Worm (Caenorhabditis elegans) whole organism, early embryonic: ENCODE measurements around the gene mrps-16.

Experiments used
- B0310.2 ChIP-seq: sonication (generic microtip); optimal IDR thresholded peaks from 2 replicates; lab custom pipeline; 2016; ENCODE audit warnings: mild to moderate bottlenecking, missing genetic modification characterization, missing compliant biosample characterization
- F13C5.2 ChIP-seq: sonication (generic microtip); optimal IDR thresholded peaks from 2 replicates; lab custom pipeline; 2017; ENCODE audit warnings: mild to moderate bottlenecking, missing genetic modification characterization, inconsistent platforms, missing compliant biosample characterization
- aly-1 ChIP-seq: sonication (generic microtip); optimal IDR thresholded peaks from 2 replicates; lab custom pipeline; 2016; ENCODE audit warnings: missing genetic modification characterization, missing compliant biosample characterization
- ama-1 ChIP-seq: fragments of 150-350 bp; optimal IDR thresholded peaks from 2 replicates; lab custom pipeline; 2014
- ceh-13 ChIP-seq: fragments of 200-800 bp; sonication (Bioruptor generic); optimal IDR thresholded peaks from 2 replicates; lab custom pipeline; 2018; ENCODE audit warnings: mild to moderate bottlenecking, missing genetic modification characterization, missing compliant biosample characterization
- ceh-36 ChIP-seq: sonication (generic microtip); optimal IDR thresholded peaks from 2 replicates; lab custom pipeline; 2016; ENCODE audit warnings: missing genetic modification characterization, inconsistent platforms, missing compliant biosample characterization
- ets-7 ChIP-seq: sonication (generic microtip); optimal IDR thresholded peaks from 2 replicates; lab custom pipeline; 2016; ENCODE audit warnings: missing genotype, missing genetic modification characterization, missing compliant biosample characterization
- flt-1 ChIP-seq: fragments of 200-800 bp; sonication (Bioruptor generic); IDR thresholded peaks from 2 replicates; pipeline ENCODE4 v1.3.6; 2022; ENCODE audit warnings: missing genetic modification characterization, missing compliant biosample characterization
- hmbx-1 ChIP-seq: sonication (generic microtip); optimal IDR thresholded peaks from 2 replicates; lab custom pipeline; 2016; ENCODE audit warnings: mild to moderate bottlenecking, missing genetic modification characterization, missing compliant biosample characterization
- hmg-4 ChIP-seq: fragments of 200-800 bp; sonication (Bioruptor generic); optimal IDR thresholded peaks from 2 replicates; lab custom pipeline; 2018; ENCODE audit warnings: mild to moderate bottlenecking, missing genetic modification characterization, missing compliant biosample characterization
- hnd-1 ChIP-seq: sonication (generic microtip); optimal IDR thresholded peaks from 2 replicates; lab custom pipeline; 2016; ENCODE audit warnings: missing genetic modification characterization, missing compliant biosample characterization
- pes-1 ChIP-seq: fragments of 200-800 bp; sonication (Bioruptor generic); IDR thresholded peaks from 2 replicates; pipeline ENCODE4 v1.3.6; 2022; ENCODE audit warnings: missing genetic modification reagents, missing genetic modification characterization, missing compliant biosample characterization
- scrt-1 ChIP-seq: fragments of 200-800 bp; sonication (Bioruptor generic); IDR thresholded peaks from 2 replicates; pipeline ENCODE4 v1.3.6; 2022; ENCODE audit warnings: missing genetic modification characterization, missing compliant biosample characterization
- sea-1 ChIP-seq: fragments of 200-800 bp; sonication (Bioruptor generic); conservative IDR thresholded peaks from 2 replicates; pipeline ENCODE4 v1.3.6; 2022; ENCODE audit warnings: missing genetic modification characterization, missing compliant biosample characterization
- tbx-11 ChIP-seq: fragments of 200-800 bp; sonication (Bioruptor generic); IDR thresholded peaks from 2 replicates; pipeline ENCODE4 v1.3.6; 2022; ENCODE audit warnings: missing genetic modification characterization, missing compliant biosample characterization
- tbx-37 ChIP-seq: fragments of 200-800 bp; sonication (Bioruptor generic); conservative IDR thresholded peaks from 2 replicates; pipeline ENCODE4 v1.3.6; 2022; ENCODE audit warnings: missing genetic modification reagents, missing genetic modification characterization, missing compliant biosample characterization
- tra-4 ChIP-seq: sonication (generic microtip); optimal IDR thresholded peaks from 2 replicates; lab custom pipeline; 2017; ENCODE audit warnings: missing genetic modification characterization, missing compliant biosample characterization

The mrps-16 gene

ce11 chrII:5500470-5500869, 26.3 kb downstream of the mrps-16 start, which contains the start of gene fzy-1:
Gene fzy-1, plus strand, starts transcription at chrII:5500770.
- no peak for TF ChIP-seq tbx-11 (GFP tag; lab: Robert Waterston, UW)
- TF ChIP-seq hnd-1, result no peak
- no peak for TF ChIP-seq ceh-13 (GFP tag; lab: Kevin White, UChicago)
- TF ChIP-seq flt-1, result no peak
- TF ChIP-seq ceh-36, result no peak
- TF ChIP-seq pes-1 (GFP tag; lab: Robert Waterston, UW), result no peak
- no peak for TF ChIP-seq tbx-37 (GFP tag; lab: Robert Waterston, UW)
- no peak for TF ChIP-seq ets-7 (tag; lab: Kevin White, UChicago)
- no peak for TF ChIP-seq scrt-1 (GFP tag; lab: Robert Waterston, UW)
- no peak for TF ChIP-seq F13C5.2 (tag; lab: Kevin White, UChicago)
- no peak for TF ChIP-seq hmbx-1 (tag; lab: Kevin White, UChicago)
- TF ChIP-seq sea-1 (GFP tag; lab: Robert Waterston, UW), result no peak
- no peak for TF ChIP-seq B0310.2 (tag; lab: Kevin White, UChicago)
- TF ChIP-seq tra-4 (tag; lab: Kevin White, UChicago), result no peak
- no peak for TF ChIP-seq ama-1 (lab: Kevin White, UChicago)

ce11 chrII:5500986-5501657, 26.9 kb downstream of the mrps-16 start, which contains the start of gene F12A10.8:
Gene F12A10.8, minus strand, starts transcription at chrII:5501064.
- TF ChIP-seq tra-4 (tag; lab: Kevin White, UChicago) (no peak), hnd-1 (no peak), ceh-36 (no peak), aly-1 (tag; lab: Kevin White, UChicago) (no peak), ama-1 (lab: Kevin White, UChicago) (no peak), F13C5.2 (tag; lab: Kevin White, UChicago) (no peak), B0310.2 (tag; lab: Kevin White, UChicago) (no peak), sea-1 (GFP tag; lab: Robert Waterston, UW) (no peak), ceh-13 (GFP tag; lab: Kevin White, UChicago) (no peak), pes-1 (GFP tag; lab: Robert Waterston, UW) (no peak), tbx-37 (GFP tag; lab: Robert Waterston, UW) (no peak), tbx-11 (GFP tag; lab: Robert Waterston, UW) (no peak), ets-7 (tag; lab: Kevin White, UChicago) (no peak), hmbx-1 (tag; lab: Kevin White, UChicago) (no peak), flt-1 (no peak), hmg-4 (GFP tag; lab: Kevin White, UChicago) (no peak), scrt-1 (GFP tag; lab: Robert Waterston, UW) (no peak)

ce11 chrII:5503760-5504159, 29.6 kb downstream of the mrps-16 start, which contains the start of gene cyp-44A1:
Gene cyp-44A1, plus strand, starts transcription at chrII:5504044.
- TF ChIP-seq sea-1 (GFP tag; lab: Robert Waterston, UW), result no peak
- TF ChIP-seq pes-1 (GFP tag; lab: Robert Waterston, UW), result no peak
- no peak for TF ChIP-seq ceh-13 (GFP tag; lab: Kevin White, UChicago)
- no peak for TF ChIP-seq tbx-37 (GFP tag; lab: Robert Waterston, UW)
- no peak for TF ChIP-seq F13C5.2 (tag; lab: Kevin White, UChicago)
- no peak for TF ChIP-seq ets-7 (tag; lab: Kevin White, UChicago)
- TF ChIP-seq ceh-36, result no peak

ce11 chrII:5505820-5506287, 31.7 kb downstream of the mrps-16 start, which contains the start of gene npp-24:
Gene npp-24, plus strand, starts transcription at chrII:5505870.
- TF ChIP-seq F13C5.2 (tag; lab: Kevin White, UChicago) (no peak), tbx-11 (GFP tag; lab: Robert Waterston, UW) (no peak), hmg-4 (GFP tag; lab: Kevin White, UChicago) (no peak), scrt-1 (GFP tag; lab: Robert Waterston, UW) (no peak), ets-7 (tag; lab: Kevin White, UChicago) (no peak), hnd-1 (no peak), tbx-37 (GFP tag; lab: Robert Waterston, UW) (no peak), hmbx-1 (tag; lab: Kevin White, UChicago) (no peak), pes-1 (GFP tag; lab: Robert Waterston, UW) (no peak), tra-4 (tag; lab: Kevin White, UChicago) (no peak), ama-1 (lab: Kevin White, UChicago) (no peak), aly-1 (tag; lab: Kevin White, UChicago) (no peak), sea-1 (GFP tag; lab: Robert Waterston, UW) (no peak), flt-1 (no peak), ceh-36 (no peak), B0310.2 (tag; lab: Kevin White, UChicago) (no peak), ceh-13 (GFP tag; lab: Kevin White, UChicago) (no peak)

ce11 chrII:5511417-5512353, 37.5 kb downstream of the mrps-16 start:
- TF ChIP-seq tbx-37 (GFP tag; lab: Robert Waterston, UW) (no peak), pes-1 (GFP tag; lab: Robert Waterston, UW) (no peak), hmg-4 (GFP tag; lab: Kevin White, UChicago) (no peak), tra-4 (tag; lab: Kevin White, UChicago) (no peak), flt-1 (no peak), ceh-36 (no peak), F13C5.2 (tag; lab: Kevin White, UChicago) (no peak), B0310.2 (tag; lab: Kevin White, UChicago) (no peak), hnd-1 (no peak), ama-1 (lab: Kevin White, UChicago) (no peak), ets-7 (tag; lab: Kevin White, UChicago) (no peak), sea-1 (GFP tag; lab: Robert Waterston, UW) (no peak), aly-1 (tag; lab: Kevin White, UChicago) (no peak), ceh-13 (GFP tag; lab: Kevin White, UChicago) (no peak), hmbx-1 (tag; lab: Kevin White, UChicago) (no peak), scrt-1 (GFP tag; lab: Robert Waterston, UW) (no peak), tbx-11 (GFP tag; lab: Robert Waterston, UW) (no peak)
